Fruit fly (Drosophila melanogaster): ENCODE results near the gene Mat89Ba.

The Mat89Ba gene

DNA sequence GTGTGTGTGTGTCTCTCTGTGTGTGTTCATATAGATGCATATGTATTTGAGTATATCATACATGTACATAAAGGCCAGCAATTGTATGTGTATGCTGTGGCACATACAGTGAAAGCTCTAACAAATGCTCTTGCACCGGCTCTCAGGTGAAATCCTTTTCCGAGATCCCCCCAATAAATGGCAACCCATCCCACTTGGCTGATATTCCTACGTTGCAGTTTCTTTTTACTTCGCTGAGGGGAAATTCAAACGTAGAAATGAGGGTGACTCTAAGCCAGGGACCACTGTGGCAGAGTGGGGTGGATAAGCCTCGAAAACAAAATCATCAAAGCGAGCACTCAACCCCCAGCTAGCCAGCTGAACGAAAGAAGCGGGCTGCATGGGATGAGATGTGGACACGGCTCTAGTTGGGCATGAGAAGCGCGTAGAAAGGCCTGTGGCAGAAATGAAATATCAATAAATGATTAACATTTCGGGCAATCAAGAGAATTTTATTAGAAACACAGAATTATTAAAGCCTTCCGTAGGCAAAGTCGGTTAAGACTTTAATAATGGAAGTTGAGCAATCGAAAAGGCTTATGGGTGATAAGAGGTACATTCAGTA lies 49.8 kb downstream of the Mat89Ba start (continued):
- peak; percentile 97 for TF ChIP-seq CG6854 (GFP tag; optimal IDR thresholded peaks at IDR 0.05)
- TF ChIP-seq CG6813 (GFP tag; optimal IDR thresholded peaks at IDR 0.05) = peak; percentile 98
- peak; percentile 100 for TF ChIP-seq ranshi (GFP tag; IDR thresholded peaks at IDR 0.05)
- TF ChIP-seq CG14441 (GFP tag; IDR thresholded peaks at IDR 0.05) = peak; percentile 100
- TF ChIP-seq Bgb (GFP tag; IDR thresholded peaks at IDR 0.05; ENCODE audit: partially characterized antibody) = peak; percentile 60
- peak; percentile 100 for TF ChIP-seq ro (GFP tag; IDR thresholded peaks at IDR 0.05)
- TF ChIP-seq bsh (GFP tag; optimal IDR thresholded peaks at IDR 0.05) = peak; percentile 89 to 100
- TF ChIP-seq Dek (tag; optimal IDR thresholded peaks at IDR 0.05) = peak; percentile 99
- peak; percentile 100 for TF ChIP-seq dmrt99B (tag; optimal IDR thresholded peaks at IDR 0.05)
- peak; percentile 100 for TF ChIP-seq CG10366 (GFP tag; IDR thresholded peaks at IDR 0.05)
- peak; percentile 100 for TF ChIP-seq E2f1 (GFP tag; IDR thresholded peaks at IDR 0.05)
- TF ChIP-seq Dip2 (GFP tag; IDR thresholded peaks at IDR 0.05) = peak; percentile 83
- peak; percentile 99 for TF ChIP-seq tin (GFP tag; optimal IDR thresholded peaks at IDR 0.05)
- TF ChIP-seq repo (GFP tag; optimal IDR thresholded peaks at IDR 0.05) = peak; percentile 99
- peak; percentile 99 for TF ChIP-seq CG11695 (GFP tag; IDR thresholded peaks at IDR 0.05)
- peak; percentile 100 for TF ChIP-seq ase (GFP tag; IDR thresholded peaks at IDR 0.05)
- peak; percentile 93 for TF ChIP-seq dmrt11E (tag; optimal IDR thresholded peaks at IDR 0.05)
- peak; percentile 95 for TF ChIP-seq CG11560 (tag; IDR thresholded peaks at IDR 0.05)
- peak; percentile 99 for TF ChIP-seq maf-S (GFP tag; optimal IDR thresholded peaks at IDR 0.05)
- peak; percentile 99 for TF ChIP-seq Atf3 (GFP tag; optimal IDR thresholded peaks at IDR 0.05)
- TF ChIP-seq CG7357 (GFP tag; IDR thresholded peaks at IDR 0.05) = peak; percentile 98
- peak; percentile 99 for TF ChIP-seq run (tag; optimal IDR thresholded peaks at IDR 0.05)
- peak; percentile 97 for TF ChIP-seq CG17186 (GFP tag; optimal IDR thresholded peaks at IDR 0.05)
- peak; percentile 98 for TF ChIP-seq Ssrp (tag; optimal IDR thresholded peaks at IDR 0.05)
- TF ChIP-seq CG10274 (GFP tag; optimal IDR thresholded peaks at IDR 0.05) = peak; percentile 95
- TF ChIP-seq chinmo (GFP tag; IDR thresholded peaks at IDR 0.05; ENCODE audit: partially characterized antibody) = peak; percentile 85; the same call in 3 of the 4 replicates
- TF ChIP-seq CG16863 (GFP tag; optimal IDR thresholded peaks at IDR 0.05) = peak; percentile 100
- peak; percentile 99 for TF ChIP-seq CG1233 (GFP tag; optimal IDR thresholded peaks at IDR 0.05)
- TF ChIP-seq Rfx (GFP tag; IDR thresholded peaks at IDR 0.05) = peak; percentile 100
- TF ChIP-seq Adf1 (GFP tag; IDR thresholded peaks at IDR 0.05) = peak; percentile 93
- TF ChIP-seq CG7928 (GFP tag; optimal IDR thresholded peaks at IDR 0.05) = peak; percentile 82
- peak; percentile 100 for TF ChIP-seq zfh1 (GFP tag; IDR thresholded peaks at IDR 0.05)
- TF ChIP-seq CG10654 (GFP tag; optimal IDR thresholded peaks at IDR 0.05) = peak; percentile 100
- peak; percentile 100 for TF ChIP-seq CG5953 (GFP tag; IDR thresholded peaks at IDR 0.05)
- no peak for TF ChIP-seq CG2129 (GFP tag; IDR thresholded peaks at IDR 0.05; ENCODE audit: partially characterized antibody)
- peak; percentile 99 for TF ChIP-seq NC2β (GFP tag; optimal IDR thresholded peaks at IDR 0.05)
- peak; percentile 100 for TF ChIP-seq CG14667 (GFP tag; IDR thresholded peaks at IDR 0.05)
- peak; percentile 99 for TF ChIP-seq MBD-R2 (GFP tag; IDR thresholded peaks at IDR 0.05)
- TF ChIP-seq seq (GFP tag; IDR thresholded peaks at IDR 0.05) = peak; percentile 100
- peak; percentile 94 for TF ChIP-seq CG8359 (GFP tag; optimal IDR thresholded peaks at IDR 0.05; ENCODE audit: borderline replicate concordance)
- peak; percentile 99 for TF ChIP-seq Atf-2 (GFP tag; optimal IDR thresholded peaks at IDR 0.05)
- TF ChIP-seq MESR4 (GFP tag; optimal IDR thresholded peaks at IDR 0.05) = peak; percentile 92
- peak; percentile 99 for TF ChIP-seq CG13894 (tag; optimal IDR thresholded peaks at IDR 0.05)
- peak; percentile 100 for TF ChIP-seq Rx (GFP tag; IDR thresholded peaks at IDR 0.05)
- peak; percentile 97 for TF ChIP-seq ftz-f1 (GFP tag; optimal IDR thresholded peaks at IDR 0.05)
- TF ChIP-seq Sox100B (GFP tag; optimal IDR thresholded peaks at IDR 0.05) = peak; percentile 91
- TF ChIP-seq chm (GFP tag; IDR thresholded peaks at IDR 0.05) = peak; percentile 100
- TF ChIP-seq CG14014 (GFP tag; IDR thresholded peaks at IDR 0.05) = peak; percentile 100
- TF ChIP-seq CG11398 (GFP tag; optimal IDR thresholded peaks at IDR 0.05) = peak; percentile 99
- peak; percentile 98 for TF ChIP-seq ham (GFP tag; IDR thresholded peaks at IDR 0.05)
